Worm (Caenorhabditis elegans) whole organism, young adult: ENCODE data around the gene Y56A3A.33.

ENCODE experiments used
- B0336.3 ChIP-seq: fragments of 200-800 bp; sonication (Bioruptor generic); IDR thresholded peaks from 2 replicates; pipeline ENCODE4 v1.3.6; 2022; ENCODE audit warnings: missing genetic modification characterization, missing compliant biosample characterization
- C06A6.2 ChIP-seq: fragments of 200-800 bp; sonication (Bioruptor generic); conservative IDR thresholded peaks from 2 replicates; pipeline ENCODE4 v1.3.6; 2022; ENCODE audit warnings: missing genetic modification characterization, missing compliant biosample characterization
- D2030.7 ChIP-seq: fragments of 200-800 bp; sonication (Bioruptor generic); IDR thresholded peaks from 2 replicates; pipeline ENCODE4 v1.3.6; 2022; ENCODE audit warnings: missing genetic modification reagents, missing genetic modification characterization, missing compliant biosample characterization
- F22D6.2 ChIP-seq: sonication (generic microtip); optimal IDR thresholded peaks from 2 replicates; lab custom pipeline; 2016; ENCODE audit warnings: mild to moderate bottlenecking, missing genetic modification characterization, missing compliant biosample characterization
- F37B4.10 ChIP-seq: fragments of 200-800 bp; sonication (Bioruptor generic); IDR thresholded peaks from 2 replicates; pipeline ENCODE4 v1.3.6; 2022; ENCODE audit warnings: missing genetic modification characterization, missing compliant biosample characterization
- F57A8.1 ChIP-seq: fragments of 200-800 bp; sonication (Bioruptor generic); optimal IDR thresholded peaks from 2 replicates; lab custom pipeline; 2018; ENCODE audit warnings: mild to moderate bottlenecking, missing genetic modification characterization, moderate library complexity, missing compliant biosample characterization
- T07F8.4 ChIP-seq: sonication (generic microtip); optimal IDR thresholded peaks from 2 replicates; lab custom pipeline; 2016; ENCODE audit warnings: mild to moderate bottlenecking, missing genetic modification characterization, moderate library complexity, missing compliant biosample characterization
- T26A5.8 ChIP-seq: sonication (generic microtip); optimal IDR thresholded peaks from 2 replicates; lab custom pipeline; 2016; ENCODE audit warnings: missing genetic modification characterization, missing compliant biosample characterization
- Y79H2A.3 ChIP-seq: fragments of 200-800 bp; sonication (Bioruptor generic); conservative IDR thresholded peaks from 2 replicates; pipeline ENCODE4 v1.3.6; 2022; ENCODE audit warnings: missing genetic modification reagents, missing genetic modification characterization, missing compliant biosample characterization
- Y95B8A.8 ChIP-seq: fragments of 200-800 bp; sonication (Bioruptor generic); IDR thresholded peaks from 2 replicates; pipeline ENCODE4 v1.3.6; 2022; ENCODE audit warnings: missing genetic modification reagents, missing genetic modification characterization, missing compliant biosample characterization
- ama-1 ChIP-seq, 3 experiments: fragments of 150-350 bp in 1 of 3; sonication (generic microtip) in 2 of 3; optimal IDR thresholded peaks; 2 replicates each; lab custom pipeline; 2014 to 2018; ENCODE audit warnings: missing biosample characterization in 2 of 3, missing genetic modification characterization in 2 of 3, missing genetic modification reagents in 2 of 3
- aptf-3 ChIP-seq: fragments of 200-800 bp; sonication (Bioruptor generic); IDR thresholded peaks from 2 replicates; pipeline ENCODE4 v1.3.6; 2022; ENCODE audit warnings: missing genetic modification characterization, missing compliant biosample characterization
- cebp-2 ChIP-seq: fragments of 200-800 bp; sonication (Bioruptor generic); IDR thresholded peaks from 2 replicates; pipeline ENCODE4 v1.3.6; 2022; ENCODE audit warnings: missing genetic modification characterization, missing compliant biosample characterization
- ceh-58 ChIP-seq: fragments of 200-800 bp; sonication (Bioruptor generic); IDR thresholded peaks from 2 replicates; pipeline ENCODE4 v1.3.6; 2022; ENCODE audit warnings: missing genetic modification characterization, missing compliant biosample characterization
- chd-7 ChIP-seq: sonication (generic microtip); optimal IDR thresholded peaks from 2 replicates; lab custom pipeline; 2016; ENCODE audit warnings: mild to moderate bottlenecking, missing genetic modification characterization, moderate library complexity, missing compliant biosample characterization
- efl-1 ChIP-seq: fragments of 150-350 bp; optimal IDR thresholded peaks from 2 replicates; lab custom pipeline; 2014; ENCODE audit warnings: missing biosample characterization, missing genetic modification reagents, missing genetic modification characterization
- egl-44 ChIP-seq: fragments of 200-800 bp; sonication (Bioruptor generic); IDR thresholded peaks from 2 replicates; pipeline ENCODE4 v1.3.6; 2022; ENCODE audit warnings: missing genetic modification reagents, missing genetic modification characterization, missing compliant biosample characterization
- egrh-3 ChIP-seq: fragments of 200-800 bp; sonication (Bioruptor generic); IDR thresholded peaks from 2 replicates; pipeline ENCODE4 v1.3.6; 2022; ENCODE audit warnings: missing genetic modification reagents, missing genetic modification characterization, missing compliant biosample characterization
- him-1 ChIP-seq: sonication (generic microtip); optimal IDR thresholded peaks from 2 replicates; lab custom pipeline; 2016; ENCODE audit warnings: missing genotype, missing genetic modification reagents, missing genetic modification characterization, missing compliant biosample characterization
- lin-26 ChIP-seq: fragments of 200-800 bp; sonication (Bioruptor generic); IDR thresholded peaks from 2 replicates; pipeline ENCODE4 v1.3.6; 2022; ENCODE audit warnings: missing genetic modification reagents, missing genetic modification characterization, missing compliant biosample characterization
- lsy-27 ChIP-seq: sonication (generic microtip); optimal IDR thresholded peaks from 2 replicates; lab custom pipeline; 2017; ENCODE audit warnings: missing genetic modification characterization, mild to moderate bottlenecking, missing compliant biosample characterization, antibody characterized with exemption, missing genotype, borderline replicate concordance; ENCODE audit not compliant: insufficient read depth
- nfyb-1 ChIP-seq: fragments of 200-800 bp; sonication (Bioruptor generic); IDR thresholded peaks from 2 replicates; pipeline ENCODE4 v1.3.6; 2022; ENCODE audit warnings: missing genetic modification reagents, missing genetic modification characterization, missing compliant biosample characterization
- nhr-27 ChIP-seq: fragments of 200-800 bp; sonication (Bioruptor generic); optimal IDR thresholded peaks from 2 replicates; lab custom pipeline; 2018; ENCODE audit warnings: mild to moderate bottlenecking, missing genetic modification characterization, moderate library complexity, missing compliant biosample characterization
- nhr-90 ChIP-seq: sonication (generic microtip); optimal IDR thresholded peaks from 2 replicates; lab custom pipeline; 2016; ENCODE audit warnings: missing genotype, mild to moderate bottlenecking, missing genetic modification characterization, missing compliant biosample characterization
- pha-4 ChIP-seq: fragments of 150-350 bp; sonication (generic microtip); optimal IDR thresholded peaks from 2 replicates; lab custom pipeline; 2014; ENCODE audit warnings: missing biosample characterization, missing genetic modification reagents, missing genetic modification characterization
- rpc-1 ChIP-seq, 2 experiments: fragments of 150-350 bp in 1 of 2; sonication (generic microtip) in 1 of 2; optimal IDR thresholded peaks; 2 replicates each; lab custom pipeline; 2014 to 2018; ENCODE audit warnings: missing biosample characterization in 1 of 2, missing genetic modification characterization in 1 of 2, missing genetic modification reagents in 1 of 2, missing genotype in 1 of 2
- sdz-38 ChIP-seq: sonication (generic microtip); optimal IDR thresholded peaks from 2 replicates; lab custom pipeline; 2016; ENCODE audit warnings: missing genotype, missing genetic modification characterization, missing compliant biosample characterization
- snpc-1.3 ChIP-seq: sonication (generic microtip); optimal IDR thresholded peaks from 2 replicates; lab custom pipeline; 2017; ENCODE audit warnings: missing genetic modification characterization, mild to moderate bottlenecking, missing compliant biosample characterization, antibody characterized with exemption, moderate library complexity, missing genotype, missing genetic modification reagents; ENCODE audit not compliant: insufficient read depth
- sptf-2 ChIP-seq: fragments of 200-800 bp; sonication (Bioruptor generic); optimal IDR thresholded peaks from 2 replicates; lab custom pipeline; 2018; ENCODE audit warnings: mild to moderate bottlenecking, missing genetic modification characterization, missing compliant biosample characterization
- zfh-2 ChIP-seq: fragments of 200-800 bp; sonication (Bioruptor generic); conservative IDR thresholded peaks from 2 replicates; pipeline ENCODE4 v1.3.6; 2022; ENCODE audit warnings: missing genetic modification reagents, missing genetic modification characterization, missing compliant biosample characterization
- zim-3 ChIP-seq: sonication (generic microtip); optimal IDR thresholded peaks from 2 replicates; lab custom pipeline; 2017; ENCODE audit warnings: mild to moderate bottlenecking, missing genetic modification characterization, moderate library complexity, missing compliant biosample characterization

Y56A3A.33 gene

ce11 chrIII:11967049-11967448 lies 35.7 kb downstream of the Y56A3A.33 start (continued):
- peak; percentile 54; the same call in 1 of the 2 replicates for TF ChIP-seq Y95B8A.8 (GFP tag; lab: Robert Waterston, UW)

- TF ChIP-seq D2030.7 (GFP tag; lab: Robert Waterston, UW) (no peak), C06A6.2 (no peak), sdz-38 (tag; lab: Kevin White, UChicago) (no peak), chd-7 (tag; lab: Kevin White, UChicago) (no peak), cebp-2 (GFP tag; lab: Robert Waterston, UW) (no peak), him-1 (tag; lab: Kevin White, UChicago) (no peak), sptf-2 (GFP tag; lab: Kevin White, UChicago) (no peak), snpc-1.3 (tag; lab: Kevin White, UChicago) (no peak), ceh-58 (GFP tag; lab: Robert Waterston, UW) (no peak), egl-44 (GFP tag; lab: Robert Waterston, UW) (no peak), Y79H2A.3 (GFP tag; lab: Robert Waterston, UW) (no peak), F22D6.2 (tag; lab: Kevin White, UChicago) (no peak), pha-4 (tag; lab: Kevin White, UChicago) (no peak), efl-1 (GFP tag; lab: Kevin White, UChicago) (no peak), zim-3 (tag; lab: Kevin White, UChicago) (no peak)
These were observed 42.7 kb downstream of the Y56A3A.33 start, which contains the start of gene top-3 for ce11 chrIII:11960080-11960479. TSS of gene top-3 (minus strand) at chrIII:11960180.

ce11 chrIII:11954150-11954549 lies 48.6 kb downstream of the Y56A3A.33 start:
- TF ChIP-seq nhr-27 (tag; lab: Kevin White, UChicago) (no peak), F22D6.2 (tag; lab: Kevin White, UChicago) (no peak)

DNA sequence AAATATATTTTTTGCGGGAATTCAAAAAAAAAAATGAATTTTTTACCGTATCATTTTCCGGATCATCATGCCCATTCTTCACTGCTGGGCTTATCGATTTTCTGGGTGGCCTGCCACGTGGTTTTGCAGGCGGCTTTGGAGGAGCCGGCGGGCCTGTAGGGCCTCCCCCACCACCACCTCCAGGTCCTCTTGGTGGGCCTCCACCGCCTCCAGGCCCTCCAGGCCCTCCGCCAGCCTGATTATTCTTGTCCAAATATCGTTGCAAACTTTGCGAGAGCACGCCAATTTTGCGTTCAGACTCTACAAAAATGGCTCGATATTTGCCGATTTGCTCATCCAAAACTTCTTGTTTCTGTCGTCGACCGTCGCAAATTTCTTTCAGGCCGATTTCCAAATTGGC lies 51.6 kb downstream of the Y56A3A.33 start:
- peak; percentile 84 for TF ChIP-seq zfh-2 (GFP tag; lab: Robert Waterston, UW)
- TF ChIP-seq cebp-2 (GFP tag; lab: Robert Waterston, UW) = 0 out of 2 replicates have a peak, but pooled peaks have one; percentile 60
- no peak for TF ChIP-seq F57A8.1 (GFP tag; lab: Kevin White, UChicago)
- TF ChIP-seq lin-26 (GFP tag; lab: Robert Waterston, UW) = no peak
- no peak for TF ChIP-seq ama-1 (optimal IDR thresholded peaks at IDR 0.05; lab: Kevin White, UChicago)
- no peak for TF ChIP-seq ama-1 (GFP tag; optimal IDR thresholded peaks at IDR 0.05; lab: Kevin White, UChicago)
- TF ChIP-seq T26A5.8 = no peak
- TF ChIP-seq nfyb-1 (GFP tag; lab: Robert Waterston, UW) = 0 out of 2 replicates have a peak, but pooled peaks have one; percentile 21
- no peak for TF ChIP-seq T07F8.4 (tag; lab: Kevin White, UChicago)
- no peak for TF ChIP-seq rpc-1 (optimal IDR thresholded peaks at IDR 0.05; lab: Kevin White, UChicago)
- TF ChIP-seq rpc-1 (tag; optimal IDR thresholded peaks at IDR 0.05; lab: Kevin White, UChicago) = no peak
- TF ChIP-seq egrh-3 (GFP tag; lab: Robert Waterston, UW) = peak; percentile 79; the same call in 1 of the 2 replicates
- no peak for TF ChIP-seq aptf-3 (GFP tag; lab: Robert Waterston, UW)
- TF ChIP-seq chd-7 (tag; lab: Kevin White, UChicago) = no peak
- TF ChIP-seq F37B4.10 = 0 out of 2 replicates have a peak, but pooled peaks have one; percentile 54
- no peak for TF ChIP-seq nhr-90 (tag; lab: Kevin White, UChicago)
- TF ChIP-seq B0336.3 = no peak
- TF ChIP-seq lsy-27 = no peak
- TF ChIP-seq, all 124 proteins: peak for 5
